Fruit fly (Drosophila melanogaster): ENCODE results near the gene CG16734.

CG16734 gene

DNA sequence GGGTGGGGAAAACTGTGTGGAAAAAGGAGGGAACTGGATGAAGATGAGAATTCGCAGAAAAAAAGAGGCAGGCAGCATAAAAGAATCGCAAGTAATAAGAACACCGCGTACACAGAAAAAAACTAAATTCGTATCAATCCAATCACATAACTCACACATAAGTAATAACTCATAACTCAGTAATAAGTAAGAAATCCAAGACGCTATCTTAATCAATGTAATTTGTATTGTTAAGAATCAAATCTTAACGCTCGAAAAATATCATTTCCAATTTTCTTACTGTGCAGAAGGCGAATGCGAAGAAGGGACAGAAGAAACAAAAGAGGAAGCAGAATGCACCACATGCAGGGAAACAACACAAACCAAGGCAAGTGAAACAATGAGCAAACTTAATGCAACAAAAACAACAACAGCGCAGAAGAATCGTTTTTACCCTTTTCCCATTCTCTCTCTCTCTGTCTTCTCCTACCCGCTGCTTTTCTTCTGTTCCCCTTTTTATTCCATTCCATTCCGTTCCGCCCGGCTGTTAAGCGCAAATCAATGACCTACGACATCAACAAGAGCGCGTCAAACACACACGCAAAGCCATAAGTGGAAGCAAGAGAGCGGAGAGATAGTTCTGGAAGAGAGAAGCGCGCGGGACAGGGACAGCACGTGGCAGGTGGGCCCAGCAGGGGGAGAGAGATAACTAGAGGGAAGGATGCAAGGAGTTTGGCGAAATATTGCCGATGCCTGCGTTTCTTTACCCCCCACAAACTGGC is 25.6 kb upstream of the CG16734 start:
- TF ChIP-seq insv (optimal IDR thresholded peaks at IDR 0.05) (no peak), h (optimal IDR thresholded peaks at IDR 0.05) (no peak), psq (optimal IDR thresholded peaks at IDR 0.05) (peak; percentile 36), Sin3A (optimal IDR thresholded peaks at IDR 0.05) (no peak)

DNA sequence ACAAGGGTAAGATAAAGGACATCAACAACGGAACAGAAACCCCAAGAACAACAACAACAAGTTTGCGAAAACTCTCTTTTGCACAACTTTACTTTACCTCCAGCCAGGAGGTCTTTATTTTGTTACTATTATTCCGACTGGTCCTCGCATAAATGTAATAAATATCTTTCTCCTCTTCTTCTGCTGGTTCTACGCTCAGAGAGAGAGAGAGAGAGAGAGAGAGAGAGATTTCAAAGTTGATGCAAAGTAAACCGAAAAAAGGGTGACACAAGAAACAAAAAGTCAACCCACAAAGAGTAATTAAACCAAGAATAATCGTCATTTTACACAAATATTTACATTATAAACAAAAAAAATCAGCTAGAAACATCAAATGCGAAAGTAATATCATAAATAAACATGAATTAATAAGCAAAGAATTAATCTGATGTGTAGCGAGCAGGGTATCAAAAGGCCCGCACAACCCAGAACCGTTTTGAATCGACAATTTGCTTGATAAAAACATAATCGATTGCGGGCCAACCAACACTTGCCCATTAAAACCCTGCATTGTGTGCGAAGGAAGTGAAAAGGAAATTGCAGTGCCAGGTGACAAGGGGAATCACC is 24.8 kb upstream of the CG16734 start:
- TF ChIP-seq psq (optimal IDR thresholded peaks at IDR 0.05): no peak
- TF ChIP-seq ttk (optimal IDR thresholded peaks at IDR 0.05): no peak
- TF ChIP-seq Myc (optimal IDR thresholded peaks at IDR 0.05): no peak

DNA sequence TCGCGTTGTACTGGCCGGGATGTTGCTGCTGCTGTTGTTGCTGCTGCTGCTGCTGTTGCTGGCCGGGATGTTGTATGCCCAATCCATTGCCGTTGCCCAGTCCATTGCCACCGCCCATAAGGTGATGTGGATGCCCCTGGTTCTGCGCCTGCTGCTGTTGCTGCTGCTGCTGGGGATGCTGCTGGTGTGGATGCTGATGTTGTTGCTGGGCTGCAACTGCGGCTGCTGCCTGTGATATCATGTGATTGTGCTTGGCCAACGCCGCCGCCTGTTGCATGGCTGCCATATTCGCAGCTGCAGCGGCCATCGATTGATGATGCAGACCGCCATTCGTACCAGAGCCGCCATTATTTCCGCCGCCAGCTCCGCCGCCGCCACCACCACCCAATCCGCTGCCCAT is 22.5 kb upstream of the CG16734 start:
- TF ChIP-seq ttk (optimal IDR thresholded peaks at IDR 0.05) (no peak), h (optimal IDR thresholded peaks at IDR 0.05) (no peak), Myc (optimal IDR thresholded peaks at IDR 0.05) (no peak), insv (optimal IDR thresholded peaks at IDR 0.05) (no peak), psq (optimal IDR thresholded peaks at IDR 0.05) (no peak)

DNA sequence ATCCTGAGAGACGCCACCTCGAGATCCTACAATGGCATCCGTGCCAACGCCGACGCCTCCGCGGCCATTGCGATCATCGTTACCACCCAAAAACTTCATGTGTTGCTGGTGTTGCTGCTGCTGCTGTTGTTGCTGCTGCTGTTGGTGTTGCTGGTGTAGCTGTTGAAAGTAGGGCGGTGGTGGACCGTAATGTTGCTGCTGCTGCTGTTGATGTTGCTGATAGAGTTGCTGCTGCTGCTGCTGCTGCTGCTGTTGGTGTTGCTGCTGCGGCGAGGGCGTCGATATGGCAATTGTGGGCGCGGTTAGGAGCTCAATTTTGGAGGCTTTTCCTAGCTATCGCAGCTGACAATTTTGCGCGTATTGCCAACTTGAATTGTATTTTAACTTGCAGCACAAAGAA is 21.1 kb upstream of the CG16734 start:
- TF ChIP-seq insv (optimal IDR thresholded peaks at IDR 0.05): no peak
- TF ChIP-seq h (optimal IDR thresholded peaks at IDR 0.05): no peak
- TF ChIP-seq Sin3A (optimal IDR thresholded peaks at IDR 0.05): no peak
- no peak for TF ChIP-seq ttk (optimal IDR thresholded peaks at IDR 0.05)
- TF ChIP-seq Myc (optimal IDR thresholded peaks at IDR 0.05): no peak
- TF ChIP-seq psq (optimal IDR thresholded peaks at IDR 0.05): no peak

DNA sequence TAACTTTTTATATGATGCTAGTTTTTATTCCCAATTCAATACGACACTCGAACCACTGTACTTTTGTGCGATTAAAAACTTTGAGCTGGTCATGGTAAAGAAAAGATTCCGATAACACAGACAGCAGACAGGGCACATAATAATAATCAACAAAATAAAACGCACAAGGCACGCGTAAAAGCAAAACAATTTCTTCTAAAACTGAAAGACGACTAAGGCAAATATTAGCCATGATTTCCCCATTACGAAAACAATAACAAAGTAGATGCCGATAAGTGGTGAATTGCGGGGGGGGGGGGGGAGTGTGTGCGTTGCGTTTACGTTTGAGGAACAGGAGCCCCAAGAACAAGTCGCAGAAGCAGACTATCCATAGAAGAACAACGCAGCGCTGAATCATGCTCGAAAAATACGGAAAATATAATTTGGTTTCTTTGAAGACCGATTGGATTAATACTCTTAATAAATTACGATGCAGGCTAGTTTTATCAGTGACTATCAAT is 20.0 kb upstream of the CG16734 start:
- TF ChIP-seq ttk (optimal IDR thresholded peaks at IDR 0.05) (no peak), h (optimal IDR thresholded peaks at IDR 0.05) (no peak), psq (optimal IDR thresholded peaks at IDR 0.05) (no peak), Myc (optimal IDR thresholded peaks at IDR 0.05) (no peak), insv (optimal IDR thresholded peaks at IDR 0.05) (no peak), Sin3A (optimal IDR thresholded peaks at IDR 0.05) (no peak)

DNA sequence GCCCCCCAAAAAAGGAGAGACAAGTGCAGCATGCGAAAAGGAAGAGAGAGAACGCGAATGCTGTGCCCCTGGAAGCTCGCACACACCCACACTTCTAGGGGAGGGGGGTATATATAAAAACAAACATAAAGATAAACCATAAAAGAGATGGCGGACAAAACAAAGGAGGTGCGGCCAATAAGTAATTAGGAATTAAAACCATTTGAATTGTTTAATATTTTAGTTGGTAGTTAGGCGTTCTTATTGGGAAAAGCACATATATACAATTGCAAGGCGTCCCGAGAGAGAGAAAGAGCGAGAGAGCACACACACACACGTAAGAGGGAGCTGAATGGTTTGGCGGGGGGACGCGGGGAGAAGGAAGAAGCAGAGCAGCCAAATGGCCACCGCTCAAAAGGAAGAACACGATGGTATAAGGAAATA is 18.8 kb upstream of the CG16734 start:
- TF ChIP-seq psq (optimal IDR thresholded peaks at IDR 0.05) (peak; percentile 88), Sin3A (optimal IDR thresholded peaks at IDR 0.05) (no peak)

DNA sequence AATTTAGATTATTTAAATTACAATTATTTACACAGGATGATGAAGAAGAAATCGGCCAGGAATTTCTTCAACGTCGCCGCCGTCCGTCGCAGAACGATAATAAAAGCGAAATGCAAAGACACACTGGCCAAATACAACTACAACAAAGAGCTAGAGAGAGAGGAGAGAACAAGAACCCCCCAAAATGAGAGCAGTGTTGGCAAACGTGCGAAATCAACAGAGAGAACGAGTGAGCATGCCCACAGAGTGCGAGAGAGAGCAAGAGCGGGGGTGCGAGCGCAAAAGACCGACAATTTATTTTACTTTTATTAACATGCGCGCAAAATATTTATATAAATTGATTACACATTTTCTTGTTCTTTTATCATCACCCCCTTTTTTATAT is 18.0 kb upstream of the CG16734 start:
- TF ChIP-seq Sin3A (optimal IDR thresholded peaks at IDR 0.05) (no peak), ttk (optimal IDR thresholded peaks at IDR 0.05) (no peak), insv (optimal IDR thresholded peaks at IDR 0.05) (no peak), Myc (optimal IDR thresholded peaks at IDR 0.05) (no peak), h (optimal IDR thresholded peaks at IDR 0.05) (no peak), psq (optimal IDR thresholded peaks at IDR 0.05) (no peak)

DNA sequence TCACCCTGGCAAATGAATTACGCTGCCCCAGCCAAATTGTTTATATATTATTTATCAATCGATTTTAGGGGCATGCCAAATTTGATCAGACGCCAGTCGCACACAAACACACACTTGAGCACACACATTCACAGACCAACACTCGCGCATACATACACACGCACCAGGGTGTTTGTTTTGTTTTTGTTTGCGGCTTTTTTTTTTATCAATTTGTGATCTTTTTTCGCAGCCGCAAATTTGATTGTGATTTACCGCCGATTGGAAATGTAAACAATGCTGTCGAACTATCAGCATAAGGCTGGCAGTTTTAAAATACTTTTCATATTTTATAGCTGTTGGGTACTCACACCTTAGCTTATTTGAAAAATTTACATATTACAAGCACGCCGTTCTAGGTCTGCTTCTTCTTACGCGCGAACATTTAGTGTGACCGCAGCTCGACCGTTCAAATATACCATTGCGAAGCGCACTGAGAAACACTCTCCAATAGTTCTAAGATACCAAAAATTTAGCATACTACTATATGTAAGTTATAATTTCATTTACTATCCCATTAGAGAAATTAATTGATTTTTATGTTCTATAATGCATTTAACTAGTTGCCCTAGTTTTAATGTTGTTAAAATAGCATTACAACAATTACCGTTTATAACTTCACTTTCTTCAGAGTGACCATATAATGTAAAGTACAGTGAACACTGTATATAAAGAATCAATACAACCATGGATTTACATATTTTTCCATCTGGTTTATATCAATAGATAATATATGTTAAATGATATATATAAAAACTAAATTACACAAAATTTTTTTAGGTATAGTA is 17.4 kb upstream of the CG16734 start, which contains the start of gene pum:
Gene pum, minus strand, starts transcription at position 415 of the 824 bp plus-strand sequence.
- TF ChIP-seq h (optimal IDR thresholded peaks at IDR 0.05) (no peak), Myc (optimal IDR thresholded peaks at IDR 0.05) (no peak), insv (optimal IDR thresholded peaks at IDR 0.05) (no peak), Sin3A (optimal IDR thresholded peaks at IDR 0.05) (no peak)

DNA sequence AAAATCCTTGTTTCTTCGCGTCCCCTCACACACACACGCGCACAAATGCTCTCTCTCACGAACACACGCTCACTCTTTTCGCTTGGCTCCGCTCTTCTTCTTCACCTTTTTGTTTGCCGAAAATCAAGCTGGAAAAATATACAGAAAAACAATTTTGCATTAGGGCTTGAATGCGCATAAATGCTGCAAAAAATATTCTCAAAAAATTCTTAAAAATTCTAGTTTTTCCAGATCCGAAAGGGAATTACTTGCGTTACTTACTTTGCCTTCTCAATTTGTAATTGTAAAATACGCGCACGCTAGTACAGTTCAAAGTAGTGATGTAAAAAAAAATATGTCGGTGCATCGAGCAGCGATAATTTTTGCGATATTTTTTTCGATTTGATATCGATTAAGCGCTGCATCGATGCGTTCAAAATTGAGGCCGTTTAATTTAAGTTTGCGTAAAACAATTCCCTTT is 14.9 kb upstream of the CG16734 start:
- TF ChIP-seq Myc (optimal IDR thresholded peaks at IDR 0.05) (no peak), h (optimal IDR thresholded peaks at IDR 0.05) (no peak), Sin3A (optimal IDR thresholded peaks at IDR 0.05) (no peak), ttk (optimal IDR thresholded peaks at IDR 0.05) (no peak), psq (optimal IDR thresholded peaks at IDR 0.05) (no peak), insv (optimal IDR thresholded peaks at IDR 0.05) (no peak)

DNA sequence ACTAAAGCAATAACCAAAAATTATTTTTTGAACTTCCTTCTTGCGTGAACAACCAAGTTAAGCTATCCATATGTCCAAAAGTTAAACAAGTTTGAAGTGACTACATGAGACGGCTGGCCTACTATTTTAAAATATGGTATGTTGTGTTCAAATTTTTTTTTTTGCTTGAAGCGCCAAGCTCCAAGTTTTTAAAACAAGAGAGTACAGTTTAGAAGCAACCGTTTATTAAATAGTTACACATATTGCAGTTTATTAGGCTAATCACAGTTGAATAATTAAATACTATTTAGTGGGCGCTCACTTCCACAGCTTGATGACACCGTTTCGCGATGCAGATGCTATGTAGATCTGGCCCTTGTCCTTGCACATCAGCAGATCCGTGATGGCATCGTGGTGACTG is 14.3 kb upstream of the CG16734 start, which contains the start of gene D1:
Gene D1, minus strand, starts transcription at position 101 of the 400 bp plus-strand sequence.
- TF ChIP-seq insv (optimal IDR thresholded peaks at IDR 0.05) (no peak), Myc (optimal IDR thresholded peaks at IDR 0.05) (no peak), Sin3A (optimal IDR thresholded peaks at IDR 0.05) (no peak), ttk (optimal IDR thresholded peaks at IDR 0.05) (no peak), psq (optimal IDR thresholded peaks at IDR 0.05) (no peak), h (optimal IDR thresholded peaks at IDR 0.05) (no peak)

DNA sequence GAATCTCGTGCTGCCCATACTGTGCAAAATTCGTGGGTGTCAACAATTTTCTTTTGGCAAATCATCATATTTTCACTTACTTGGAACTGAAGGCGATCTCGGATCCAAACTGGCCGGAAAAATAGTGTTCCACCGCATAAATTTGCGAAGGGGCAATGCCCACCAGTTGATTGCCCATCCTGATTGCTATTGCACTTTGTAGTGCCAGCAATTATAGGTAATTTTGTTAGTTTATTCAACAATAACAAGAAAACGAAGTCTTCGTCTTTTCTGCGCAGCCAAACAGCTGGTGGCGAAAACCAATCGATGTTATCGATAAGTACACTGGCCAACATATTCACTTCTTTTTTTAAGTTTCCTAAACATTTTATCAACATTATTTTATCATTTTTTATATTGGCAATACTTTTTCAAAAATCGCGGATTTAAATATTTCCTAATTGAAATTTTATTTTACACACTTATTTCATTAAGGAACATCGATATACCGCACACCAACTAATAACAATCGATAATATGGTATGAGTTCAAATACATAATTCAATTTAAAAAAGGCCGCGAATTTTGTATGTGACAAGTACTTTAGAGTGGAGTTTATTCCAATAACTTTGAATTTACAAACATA is 9.2 kb upstream of the CG16734 start, which contains the start of gene Vps15:
Gene Vps15, minus strand, starts transcription at position 294 of the 625 bp plus-strand sequence.
- TF ChIP-seq Sin3A (optimal IDR thresholded peaks at IDR 0.05) (no peak), h (optimal IDR thresholded peaks at IDR 0.05) (no peak), psq (optimal IDR thresholded peaks at IDR 0.05) (no peak), insv (optimal IDR thresholded peaks at IDR 0.05) (no peak), Myc (optimal IDR thresholded peaks at IDR 0.05) (no peak), ttk (optimal IDR thresholded peaks at IDR 0.05) (no peak)

DNA sequence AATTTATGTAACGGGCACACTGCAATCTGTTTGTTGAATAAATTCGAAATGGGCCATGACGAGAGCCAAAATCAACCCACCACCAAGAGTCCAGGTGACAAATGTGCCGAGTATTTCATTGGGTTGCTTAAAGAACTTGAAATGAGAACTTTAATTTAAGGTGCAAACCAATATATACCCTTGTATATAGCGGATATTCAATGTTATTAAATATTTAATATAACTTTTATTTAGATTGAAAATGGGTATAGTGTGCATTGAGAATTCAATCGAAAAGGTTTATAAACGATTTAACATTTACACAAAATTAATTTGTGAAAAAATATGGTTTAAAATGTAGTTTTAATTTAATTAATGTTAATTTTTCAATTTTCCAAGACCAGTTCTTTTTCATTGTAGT is 8.5 kb upstream of the CG16734 start, which contains the start of gene CG8420:
Gene CG8420, plus strand, starts transcription at position 284 of the 400 bp plus-strand sequence.
- TF ChIP-seq insv (optimal IDR thresholded peaks at IDR 0.05) (no peak), psq (optimal IDR thresholded peaks at IDR 0.05) (no peak), Sin3A (optimal IDR thresholded peaks at IDR 0.05) (no peak), ttk (optimal IDR thresholded peaks at IDR 0.05) (no peak), Myc (optimal IDR thresholded peaks at IDR 0.05) (no peak), h (optimal IDR thresholded peaks at IDR 0.05) (no peak)
